Fruit fly (Drosophila melanogaster): ENCODE results near the gene croc.

The croc gene

DNA sequence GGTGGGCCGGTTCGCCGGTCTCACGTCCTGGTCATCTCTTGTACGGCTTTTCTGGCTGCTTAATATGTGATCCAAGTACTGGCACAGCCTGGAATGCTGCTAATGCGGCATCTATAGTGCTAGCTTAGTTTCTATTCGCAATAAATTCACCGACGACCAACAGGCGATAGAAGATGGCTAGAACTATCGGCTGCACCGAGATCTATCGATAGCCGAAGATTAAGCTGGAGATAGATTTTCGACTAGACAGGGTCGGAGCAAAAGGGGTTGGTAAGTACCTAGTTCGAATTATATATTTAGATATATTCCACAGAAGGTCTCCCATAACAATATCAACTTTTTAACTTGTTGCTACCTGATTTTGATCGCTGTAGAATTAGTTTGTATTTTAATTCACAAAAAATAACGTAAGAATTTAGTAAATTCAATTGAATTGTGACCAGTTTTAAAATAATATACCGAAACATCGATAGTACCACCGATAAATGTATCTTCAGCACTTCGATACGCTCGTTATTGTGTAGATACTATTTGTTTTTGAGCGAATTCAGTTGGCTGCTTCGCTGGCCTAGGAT, 31.2 kb upstream of the croc start, which contains the start of the genes Glg1 and M6 (continued):
- TF ChIP-seq CG16779 (GFP tag; IDR thresholded peaks at IDR 0.05) (no peak), danr (GFP tag; IDR thresholded peaks at IDR 0.05) (no peak), CG13624 (GFP tag; optimal IDR thresholded peaks at IDR 0.05) (peak; percentile 44), ems (GFP tag; optimal IDR thresholded peaks at IDR 0.05) (peak; percentile 59), CG17802 (tag; optimal IDR thresholded peaks at IDR 0.05) (peak; percentile 18), chif (GFP tag; optimal IDR thresholded peaks at IDR 0.05) (peak; percentile 4 to 54), CG8281 (tag; optimal IDR thresholded peaks at IDR 0.05) (no peak), CG3847 (GFP tag; IDR thresholded peaks at IDR 0.05) (peak; percentile 73), CG5245 (GFP tag; optimal IDR thresholded peaks at IDR 0.05) (no peak), CG3281 (GFP tag; optimal IDR thresholded peaks at IDR 0.05) (peak; percentile 69), Stat92E (GFP tag; optimal IDR thresholded peaks at IDR 0.05) (peak in 1 of 3 experiments; percentile 53), disco-r (GFP tag; optimal IDR thresholded peaks at IDR 0.05) (no peak), gcm (GFP tag; optimal IDR thresholded peaks at IDR 0.05) (peak; percentile 51), trem (tag; optimal IDR thresholded peaks at IDR 0.05) (peak; percentile 76), mam (GFP tag; optimal IDR thresholded peaks at IDR 0.05) (peak; percentile 81), crp (GFP tag; optimal IDR thresholded peaks at IDR 0.05) (peak in 1 of 2 experiments; percentile 29), CG30020 (tag; optimal IDR thresholded peaks at IDR 0.05) (peak; percentile 75), CG1792 (GFP tag; optimal IDR thresholded peaks at IDR 0.05) (peak; percentile 27), mld (GFP tag; IDR thresholded peaks at IDR 0.05; ENCODE audit: partially characterized antibody) (peak; percentile 92), fu2 (GFP tag; optimal IDR thresholded peaks at IDR 0.05) (peak; percentile 51), CG18619 (GFP tag; optimal IDR thresholded peaks at IDR 0.05) (peak; percentile 53), pan (optimal IDR thresholded peaks at IDR 0.05) (no peak), pan (GFP tag; optimal IDR thresholded peaks at IDR 0.05 in 1 of 2, IDR thresholded peaks at IDR 0.05 in 1 of 2) (peak in 1 of 2 experiments; percentile 43), NK7.1 (GFP tag; optimal IDR thresholded peaks at IDR 0.05) (no peak), pita (GFP tag; optimal IDR thresholded peaks at IDR 0.05) (no peak), Dad (GFP tag; optimal IDR thresholded peaks at IDR 0.05) (peak; percentile 49), mirr (GFP tag; optimal IDR thresholded peaks at IDR 0.05) (no peak), D19B (GFP tag; optimal IDR thresholded peaks at IDR 0.05) (peak; percentile 21), CG3726 (GFP tag; IDR thresholded peaks at IDR 0.05) (no peak), CG13123 (GFP tag; optimal IDR thresholded peaks at IDR 0.05) (no peak), wdn (GFP tag; IDR thresholded peaks at IDR 0.05) (peak; percentile 48; the same call in 1 of the 2 replicates), nmo (GFP tag; optimal IDR thresholded peaks at IDR 0.05) (peak; percentile 82), Fer1 (GFP tag; optimal IDR thresholded peaks at IDR 0.05) (peak; percentile 73), psq (GFP tag; optimal IDR thresholded peaks at IDR 0.05) (peak; percentile 19), tin (GFP tag; optimal IDR thresholded peaks at IDR 0.05) (peak; percentile 60), CG16863 (GFP tag; optimal IDR thresholded peaks at IDR 0.05) (peak; percentile 50), HmgZ (tag; optimal IDR thresholded peaks at IDR 0.05) (peak; percentile 72), ken (GFP tag; IDR thresholded peaks at IDR 0.05) (no peak), stwl (tag; optimal IDR thresholded peaks at IDR 0.05) (peak; percentile 49), Dll (GFP tag; IDR thresholded peaks at IDR 0.05; ENCODE audit: partially characterized antibody) (peak; percentile 96), Ravus (GFP tag; IDR thresholded peaks at IDR 0.05) (0 out of 2 replicates have a peak, but pooled peaks have one; percentile 12), CG4820 (GFP tag; optimal IDR thresholded peaks at IDR 0.05) (peak; percentile 41), gcm2 (GFP tag; optimal IDR thresholded peaks at IDR 0.05) (peak; percentile 13), amos (GFP tag; IDR thresholded peaks at IDR 0.05; ENCODE audit: partially characterized antibody) (peak; percentile 93), dpn (GFP tag; optimal IDR thresholded peaks at IDR 0.05) (peak; percentile 65 to 74), CG7271 (tag; optimal IDR thresholded peaks at IDR 0.05) (no peak), CG11504 (tag; optimal IDR thresholded peaks at IDR 0.05) (peak; percentile 81), br (optimal IDR thresholded peaks at IDR 0.05) (no peak), Trl (optimal IDR thresholded peaks at IDR 0.05) (no peak), Trl (GFP tag; optimal IDR thresholded peaks at IDR 0.05) (peak; percentile 58), CG1603 (tag; optimal IDR thresholded peaks at IDR 0.05) (peak; percentile 65)
